Fruit fly (Drosophila melanogaster) Kc167 (cell line): ENCODE measurements around the gene bsk.

Experiments
- Myc ChIP-seq: fragments of >200 bp; optimal IDR thresholded peaks from 2 replicates; lab custom pipeline; 2017; ENCODE audit warnings: missing external identifiers
- Sin3A ChIP-seq: fragments of >200 bp; optimal IDR thresholded peaks from 2 replicates; lab custom pipeline; 2018; ENCODE audit warnings: missing external identifiers
- h ChIP-seq: fragments of >200 bp; optimal IDR thresholded peaks from 3 replicates; lab custom pipeline; 2018; ENCODE audit warnings: missing external identifiers
- insv ChIP-seq: fragments of >200 bp; optimal IDR thresholded peaks from 3 replicates; lab custom pipeline; 2018; ENCODE audit warnings: missing external identifiers
- psq ChIP-seq: fragments of >200 bp; optimal IDR thresholded peaks from 2 replicates; lab custom pipeline; 2017; ENCODE audit warnings: missing external identifiers
- ttk ChIP-seq: sonication (Bioruptor generic); optimal IDR thresholded peaks from 2 replicates; lab custom pipeline; 2017; ENCODE audit warnings: missing external identifiers

bsk gene

dm6 chr2L:10231092-10231494 is 19.2 kb downstream of the bsk start:
- TF ChIP-seq psq (lab: Kevin White, UChicago) = no peak
- TF ChIP-seq Myc = no peak
- TF ChIP-seq insv = no peak
- TF ChIP-seq h = no peak
- TF ChIP-seq Sin3A = no peak
- no peak for TF ChIP-seq ttk

dm6 chr2L:10230455-10230854 is 19.8 kb downstream of the bsk start:
- TF ChIP-seq Sin3A = no peak

- TF ChIP-seq insv = no peak
- TF ChIP-seq ttk = no peak
- no peak for TF ChIP-seq Sin3A
- no peak for TF ChIP-seq psq (lab: Kevin White, UChicago)
- no peak for TF ChIP-seq Myc
- no peak for TF ChIP-seq h
Observed at dm6 chr2L:10226724-10227407, 23.4 kb downstream of the bsk start, which contains the start of gene CG5708. Gene CG5708 (minus strand): TSS chr2L:10226808.

- no peak for TF ChIP-seq psq (lab: Kevin White, UChicago)
- no peak for TF ChIP-seq Myc
- no peak for TF ChIP-seq ttk
- TF ChIP-seq h = no peak
- TF ChIP-seq Sin3A = no peak
- no peak for TF ChIP-seq insv
Observed at dm6 chr2L:10226213-10226723, 24.0 kb downstream of the bsk start.

dm6 chr2L:10222550-10223231 is 27.6 kb downstream of the bsk start, which contains the start of gene Bcs1:
Gene Bcs1 (plus strand): TSS chr2L:10222657.
- TF ChIP-seq Sin3A = no peak
- no peak for TF ChIP-seq h
- TF ChIP-seq psq (lab: Kevin White, UChicago) = no peak
- TF ChIP-seq ttk = no peak
- no peak for TF ChIP-seq insv
- TF ChIP-seq Myc = no peak

- TF ChIP-seq Sin3A = no peak
Observed at dm6 chr2L:10221387-10221705, 29.0 kb downstream of the bsk start.

- TF ChIP-seq Sin3A (no peak), Myc (no peak), psq (lab: Kevin White, UChicago) (no peak), ttk (no peak), insv (no peak), h (no peak)
Observed at dm6 chr2L:10220501-10221386, 29.6 kb downstream of the bsk start, which contains the start of the genes Npc1a and Prosalpha6. Gene Npc1a (minus strand): TSS chr2L:10221216. Gene Prosalpha6 (plus strand): TSS chr2L:10221351.

- TF ChIP-seq ttk (no peak), h (no peak)
Observed at dm6 chr2L:10220010-10220409, 30.3 kb downstream of the bsk start.

dm6 chr2L:10210631-10211557 is 39.4 kb downstream of the bsk start, which contains the start of the genes CG5727 and ath:
Gene CG5727 (minus strand): TSS chr2L:10210681.
Gene ath (plus strand): TSS chr2L:10211143.
- TF ChIP-seq insv (no peak), Sin3A (no peak), h (no peak), psq (lab: Kevin White, UChicago) (no peak), ttk (no peak), Myc (no peak)

- no peak for TF ChIP-seq psq (lab: Kevin White, UChicago)
- no peak for TF ChIP-seq Myc
- no peak for TF ChIP-seq insv
- no peak for TF ChIP-seq Sin3A
- TF ChIP-seq ttk = no peak
Observed at dm6 chr2L:10208799-10209794, 41.2 kb downstream of the bsk start, which contains the start of gene CG5731. Gene CG5731 (minus strand): TSS chr2L:10209744.

dm6 chr2L:10206633-10207162 is 43.6 kb downstream of the bsk start, which contains the start of gene Snx17:
Gene Snx17 (minus strand): TSS chr2L:10206961.
- no peak for TF ChIP-seq ttk
- TF ChIP-seq Myc = no peak
- no peak for TF ChIP-seq insv
- no peak for TF ChIP-seq h
- TF ChIP-seq Sin3A = no peak
- no peak for TF ChIP-seq psq (lab: Kevin White, UChicago)
